Fruit fly (Drosophila melanogaster): Measurements from ENCODE around the gene CG12003.

- TF ChIP-seq Hmr (GFP tag; optimal IDR thresholded peaks at IDR 0.05) (no peak), Stat92E (GFP tag; optimal IDR thresholded peaks at IDR 0.05) (no peak), CG12744 (GFP tag; optimal IDR thresholded peaks at IDR 0.05) (no peak)
These were observed 12.0 kb upstream of the CG12003 start, which contains the start of gene Pcyt2 for dm6 chr3L:1553193-1553592.

Measured in whole organism, embryonic.